Worm (Caenorhabditis elegans) whole organism, midembryonic: ENCODE measurements around the gene nlg-1.

ENCODE experiments used
- T22C8.4 ChIP-seq: fragments of 200-800 bp; sonication (Bioruptor generic); IDR thresholded peaks from 2 replicates; pipeline ENCODE4 v1.3.6; 2022; ENCODE audit warnings: missing genetic modification characterization, missing compliant biosample characterization
- cog-1 ChIP-seq: sonication (generic microtip); optimal IDR thresholded peaks from 2 replicates; lab custom pipeline; 2016; ENCODE audit warnings: missing genetic modification characterization, missing compliant biosample characterization
- flt-1 ChIP-seq: fragments of 200-800 bp; sonication (Bioruptor generic); IDR thresholded peaks from 2 replicates; pipeline ENCODE4 v1.3.6; 2022; ENCODE audit warnings: missing genetic modification characterization, missing compliant biosample characterization
- klf-2 ChIP-seq: fragments of 200-800 bp; sonication (Bioruptor generic); conservative IDR thresholded peaks from 2 replicates; pipeline ENCODE4 v1.3.6; 2022; ENCODE audit warnings: missing genetic modification reagents, missing genetic modification characterization, missing compliant biosample characterization
- med-1 ChIP-seq: sonication (generic microtip); optimal IDR thresholded peaks from 2 replicates; lab custom pipeline; 2017; ENCODE audit warnings: missing genetic modification characterization, mild to moderate bottlenecking, missing compliant biosample characterization, antibody characterized with exemption, missing genetic modification reagents; ENCODE audit not compliant: insufficient read depth
- ref-1 ChIP-seq: fragments of 200-800 bp; sonication (Bioruptor generic); conservative IDR thresholded peaks from 2 replicates; pipeline ENCODE4 v1.3.6; 2022; ENCODE audit warnings: missing genetic modification reagents, missing genetic modification characterization, missing compliant biosample characterization
- tab-1 ChIP-seq: fragments of 200-800 bp; sonication (Bioruptor generic); IDR thresholded peaks from 2 replicates; pipeline ENCODE4 v1.3.6; 2022; ENCODE audit warnings: missing genetic modification characterization, missing compliant biosample characterization
- ztf-23 ChIP-seq: fragments of 200-800 bp; sonication (Bioruptor generic); IDR thresholded peaks from 2 replicates; pipeline ENCODE4 v1.3.6; 2022; ENCODE audit warnings: missing genetic modification reagents, missing genetic modification characterization, missing compliant biosample characterization
- ztf-29 ChIP-seq: fragments of 200-800 bp; sonication (Bioruptor generic); IDR thresholded peaks from 2 replicates; pipeline ENCODE4 v1.3.6; 2022; ENCODE audit warnings: missing genetic modification reagents, missing genetic modification characterization, missing compliant biosample characterization

DNA sequence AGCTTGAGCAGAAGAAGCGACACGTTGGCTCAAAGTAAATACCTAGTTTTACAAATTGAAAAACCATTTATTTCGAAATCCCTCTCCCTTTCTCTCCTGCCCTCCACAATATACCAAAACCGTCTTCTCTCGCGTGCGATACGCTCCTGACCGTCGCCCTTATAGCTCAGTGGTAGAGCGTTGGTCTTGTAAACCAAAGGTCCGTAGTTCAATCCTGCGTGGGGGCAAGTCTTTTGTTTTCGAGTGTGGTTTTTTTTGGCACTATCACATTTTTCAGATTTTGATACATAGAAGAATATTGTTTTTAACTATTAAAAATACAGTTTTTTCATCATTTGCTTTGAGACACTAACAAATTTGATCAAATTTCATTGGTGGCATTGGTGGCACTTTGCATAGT is 22.6 kb upstream of the nlg-1 start:
- TF ChIP-seq med-1 (GFP tag; lab: Kevin White, UChicago) (no peak), T22C8.4 (no peak), tab-1 (GFP tag; lab: Robert Waterston, UW) (peak; percentile 78), ztf-23 (GFP tag; lab: Robert Waterston, UW) (peak; percentile 66; the same call in 1 of the 2 replicates), flt-1 (GFP tag; lab: Robert Waterston, UW) (peak; percentile 88), cog-1 (tag; lab: Kevin White, UChicago) (no peak), ref-1 (GFP tag; lab: Robert Waterston, UW) (peak; percentile 60; the same call in 1 of the 2 replicates), ztf-29 (0 out of 2 replicates have a peak, but pooled peaks have one; percentile 34), klf-2 (GFP tag; lab: Robert Waterston, UW) (peak; percentile 42; the same call in 1 of the 2 replicates)
